Fruit fly (Drosophila melanogaster): Measurements from ENCODE around the gene CG33552.

The CG33552 gene

dm6 chr2L:16703008-16703510 is 20.8 kb downstream of the CG33552 start:
- TF ChIP-seq psq (optimal IDR thresholded peaks at IDR 0.05) (no peak), usp (GFP tag; optimal IDR thresholded peaks at IDR 0.05) (no peak), pan (optimal IDR thresholded peaks at IDR 0.05) (no peak)

- TF ChIP-seq usp (GFP tag; optimal IDR thresholded peaks at IDR 0.05) (no peak), Dll (optimal IDR thresholded peaks at IDR 0.05) (no peak), EcR (GFP tag; optimal IDR thresholded peaks at IDR 0.05) (no peak), pan (optimal IDR thresholded peaks at IDR 0.05) (no peak), CG8478 (optimal IDR thresholded peaks at IDR 0.05) (no peak), psq (optimal IDR thresholded peaks at IDR 0.05) (no peak)
These were observed 21.4 kb downstream of the CG33552 start for dm6 chr2L:16703753-16704152.

- no peak for TF ChIP-seq psq (optimal IDR thresholded peaks at IDR 0.05)
- no peak for TF ChIP-seq usp (GFP tag; optimal IDR thresholded peaks at IDR 0.05)
- TF ChIP-seq EcR (GFP tag; optimal IDR thresholded peaks at IDR 0.05): no peak
- no peak for TF ChIP-seq Dll (optimal IDR thresholded peaks at IDR 0.05)
These were observed 24.8 kb downstream of the CG33552 start for dm6 chr2L:16706882-16707775.

dm6 chr2L:16709693-16710092 is 27.4 kb downstream of the CG33552 start:
- TF ChIP-seq Dll (optimal IDR thresholded peaks at IDR 0.05) (no peak), CG8478 (optimal IDR thresholded peaks at IDR 0.05) (no peak), usp (GFP tag; optimal IDR thresholded peaks at IDR 0.05) (no peak), EcR (GFP tag; optimal IDR thresholded peaks at IDR 0.05) (no peak), psq (optimal IDR thresholded peaks at IDR 0.05) (no peak)

dm6 chr2L:16710234-16710633 is 27.9 kb downstream of the CG33552 start:
- TF ChIP-seq EcR (GFP tag; optimal IDR thresholded peaks at IDR 0.05) (no peak), pan (optimal IDR thresholded peaks at IDR 0.05) (no peak), CG8478 (optimal IDR thresholded peaks at IDR 0.05) (no peak)

dm6 chr2L:16710677-16711076 is 28.4 kb downstream of the CG33552 start:
- no peak for TF ChIP-seq psq (optimal IDR thresholded peaks at IDR 0.05)
- no peak for TF ChIP-seq CG8478 (optimal IDR thresholded peaks at IDR 0.05)
- TF ChIP-seq pan (optimal IDR thresholded peaks at IDR 0.05): no peak
- TF ChIP-seq Dll (optimal IDR thresholded peaks at IDR 0.05): no peak
- no peak for TF ChIP-seq usp (GFP tag; optimal IDR thresholded peaks at IDR 0.05)

dm6 chr2L:16711891-16712290 is 29.6 kb downstream of the CG33552 start:
- TF ChIP-seq EcR (GFP tag; optimal IDR thresholded peaks at IDR 0.05) (no peak), usp (GFP tag; optimal IDR thresholded peaks at IDR 0.05) (no peak)

dm6 chr2L:16713929-16714328 is 31.6 kb downstream of the CG33552 start:
- TF ChIP-seq pan (optimal IDR thresholded peaks at IDR 0.05): no peak
- no peak for TF ChIP-seq CG8478 (optimal IDR thresholded peaks at IDR 0.05)
- TF ChIP-seq EcR (GFP tag; optimal IDR thresholded peaks at IDR 0.05): no peak
- no peak for TF ChIP-seq Dll (optimal IDR thresholded peaks at IDR 0.05)
- no peak for TF ChIP-seq psq (optimal IDR thresholded peaks at IDR 0.05)
- TF ChIP-seq usp (GFP tag; optimal IDR thresholded peaks at IDR 0.05): no peak

- TF ChIP-seq psq (optimal IDR thresholded peaks at IDR 0.05): no peak
- no peak for TF ChIP-seq pan (optimal IDR thresholded peaks at IDR 0.05)
- TF ChIP-seq Dll (optimal IDR thresholded peaks at IDR 0.05): no peak
These were observed 33.0 kb downstream of the CG33552 start for dm6 chr2L:16715133-16715833.

- TF ChIP-seq usp (GFP tag; optimal IDR thresholded peaks at IDR 0.05) (no peak), pan (optimal IDR thresholded peaks at IDR 0.05) (no peak), CG8478 (optimal IDR thresholded peaks at IDR 0.05) (no peak)
These were observed 33.8 kb downstream of the CG33552 start, which contains the start of the genes Cyt-c-d and CG31808 for dm6 chr2L:16715841-16716701. Cyt-c-d (plus strand) TSS chr2L:16715891. CG31808 (minus strand) TSS chr2L:16716195.

- TF ChIP-seq usp (GFP tag; optimal IDR thresholded peaks at IDR 0.05) (no peak), psq (optimal IDR thresholded peaks at IDR 0.05) (no peak), EcR (GFP tag; optimal IDR thresholded peaks at IDR 0.05) (no peak), Dll (optimal IDR thresholded peaks at IDR 0.05) (no peak), pan (optimal IDR thresholded peaks at IDR 0.05) (no peak), CG8478 (optimal IDR thresholded peaks at IDR 0.05) (no peak)
These were observed 34.5 kb downstream of the CG33552 start for dm6 chr2L:16716771-16717170.
